Worm (Caenorhabditis elegans): ENCODE measurements around the gene F09E5.11.

F09E5.11 gene

ce11 chrII:5326891-5327290 is 31.1 kb downstream of the F09E5.11 start (continued):
- TF ChIP-seq unc-98 (GFP tag; IDR thresholded peaks at IDR 0.05) (no peak), nhr-20 (tag; optimal IDR thresholded peaks at IDR 0.05) (no peak), efl-1 (optimal IDR thresholded peaks at IDR 0.05) (no peak), efl-1 (GFP tag; optimal IDR thresholded peaks at IDR 0.05 in 1 of 2) (no peak), rnt-1 (tag; optimal IDR thresholded peaks at IDR 0.05) (no peak), skn-1 (tag; optimal IDR thresholded peaks at IDR 0.05) (no peak), hlh-17 (GFP tag; optimal IDR thresholded peaks at IDR 0.05; ENCODE audit: borderline replicate concordance) (no peak), egl-27 (tag; optimal IDR thresholded peaks at IDR 0.05) (no peak), xbp-1 (tag; optimal IDR thresholded peaks at IDR 0.05) (no peak), ceh-88 (GFP tag; IDR thresholded peaks at IDR 0.05) (no peak), ceh-8 (GFP tag; optimal IDR thresholded peaks at IDR 0.05) (no peak), nhr-71 (tag; optimal IDR thresholded peaks at IDR 0.05) (peak; percentile 4), snpc-4 (tag; optimal IDR thresholded peaks at IDR 0.05) (no peak), zip-4 (GFP tag; optimal IDR thresholded peaks at IDR 0.05) (no peak), sptf-1 (tag; optimal IDR thresholded peaks at IDR 0.05) (no peak), nhr-12 (tag; optimal IDR thresholded peaks at IDR 0.05) (no peak), nhr-90 (tag; optimal IDR thresholded peaks at IDR 0.05; ENCODE audit: poor library complexity) (no peak), lin-35 (GFP tag; optimal IDR thresholded peaks at IDR 0.05) (no peak), nhr-47 (tag; optimal IDR thresholded peaks at IDR 0.05) (peak; percentile 60), mdl-1 (tag; optimal IDR thresholded peaks at IDR 0.05) (no peak), ceh-82 (tag; optimal IDR thresholded peaks at IDR 0.05) (no peak), aly-2 (tag; optimal IDR thresholded peaks at IDR 0.05) (no peak), fkh-8 (tag; optimal IDR thresholded peaks at IDR 0.05) (peak; percentile 57), egl-13 (tag; optimal IDR thresholded peaks at IDR 0.05) (peak; percentile 8), Y116A8C.19 (tag; optimal IDR thresholded peaks at IDR 0.05; ENCODE audit: borderline replicate concordance) (no peak), unc-62 (GFP tag; optimal IDR thresholded peaks at IDR 0.05) (no peak), sox-4 (tag; optimal IDR thresholded peaks at IDR 0.05) (peak; percentile 70), unc-130 (tag; optimal IDR thresholded peaks at IDR 0.05) (no peak), mab-9 (GFP tag; IDR thresholded peaks at IDR 0.05) (no peak), F16B12.6 (tag; optimal IDR thresholded peaks at IDR 0.05) (no peak), nhr-19 (GFP tag; conservative IDR thresholded peaks at IDR 0.05) (no peak), ama-1 (optimal IDR thresholded peaks at IDR 0.05) (no peak), nhr-77 (tag; optimal IDR thresholded peaks at IDR 0.05) (no peak), ces-1 (GFP tag; optimal IDR thresholded peaks at IDR 0.05) (no peak), nhr-76 (tag; optimal IDR thresholded peaks at IDR 0.05) (no peak), alr-1 (tag; optimal IDR thresholded peaks at IDR 0.05; ENCODE audit: borderline replicate concordance) (no peak), lsy-2 (tag; optimal IDR thresholded peaks at IDR 0.05) (no peak), nhr-28 (tag; optimal IDR thresholded peaks at IDR 0.05) (no peak), zag-1 (tag; optimal IDR thresholded peaks at IDR 0.05) (no peak), elt-2 (tag; optimal IDR thresholded peaks at IDR 0.05) (no peak), tbx-2 (tag; optimal IDR thresholded peaks at IDR 0.05) (no peak), nhr-237 (tag; optimal IDR thresholded peaks at IDR 0.05) (no peak), dsc-1 (tag; optimal IDR thresholded peaks at IDR 0.05) (peak; percentile 99), unc-30 (tag; optimal IDR thresholded peaks at IDR 0.05) (no peak), snu-23 (GFP tag; optimal IDR thresholded peaks at IDR 0.05) (no peak), pax-3 (tag; optimal IDR thresholded peaks at IDR 0.05) (peak; percentile 72), nhr-85 (tag) (no peak), dpl-1 (GFP tag; optimal IDR thresholded peaks at IDR 0.05) (no peak), pag-3 (tag; optimal IDR thresholded peaks at IDR 0.05; ENCODE audit: borderline replicate concordance, insufficient read depth) (no peak), lin-15B (tag; optimal IDR thresholded peaks at IDR 0.05) (no peak), jun-1 (tag; optimal IDR thresholded peaks at IDR 0.05) (no peak), sup-37 (GFP tag; optimal IDR thresholded peaks at IDR 0.05) (no peak), ceh-90 (tag; optimal IDR thresholded peaks at IDR 0.05) (no peak), efl-3 (GFP tag; optimal IDR thresholded peaks at IDR 0.05) (no peak)
